Fruit fly (Drosophila melanogaster) whole organism, embryonic: ENCODE results near the gene CG44044.
A peak's percentile ranks its signal among the peaks of the same experiment; 100 is the strongest.

Experiments used
- Abd-B ChIP-seq: fragments of 200-800 bp; sonication (Bioruptor generic); optimal IDR thresholded peaks from 2 replicates; lab custom pipeline; 2018; ENCODE audit warnings: missing biosample characterization, mild to moderate bottlenecking, missing genetic modification characterization, moderate library complexity
- Adf1 ChIP-seq: fragments of 200-800 bp; sonication (Bioruptor generic); IDR thresholded peaks from 2 replicates; pipeline ENCODE4 v1.3.6; 2022; ENCODE audit warnings: missing biosample characterization, missing genetic modification characterization
- CG10274 ChIP-seq: fragments of 200-800 bp; sonication (Bioruptor generic); optimal IDR thresholded peaks from 3 replicates; lab custom pipeline; 2017; ENCODE audit warnings: missing biosample characterization, mild to moderate bottlenecking, missing genetic modification characterization
- CG10366 ChIP-seq: fragments of 200-800 bp; sonication (Bioruptor generic); IDR thresholded peaks from 2 replicates; pipeline ENCODE4 v1.3.6; 2022; ENCODE audit warnings: missing biosample characterization, missing genetic modification characterization
- CG10543 ChIP-seq: fragments of 200-800 bp; sonication (Bioruptor generic); optimal IDR thresholded peaks from 3 replicates; lab custom pipeline; 2017; ENCODE audit warnings: missing biosample characterization, mild to moderate bottlenecking, missing genetic modification characterization, moderate library complexity
- CG10654 ChIP-seq: fragments of 200-800 bp; sonication (Bioruptor generic); optimal IDR thresholded peaks from 2 replicates; lab custom pipeline; 2016; ENCODE audit warnings: missing biosample characterization, missing genetic modification characterization
- CG11093 ChIP-seq: fragments of 200-800 bp; sonication (Bioruptor generic); IDR thresholded peaks from 3 replicates; pipeline ENCODE4 v1.3.6; 2022; ENCODE audit warnings: missing biosample characterization, missing genetic modification characterization
- CG1233 ChIP-seq: fragments of 200-800 bp; sonication (Bioruptor generic); optimal IDR thresholded peaks from 4 replicates; lab custom pipeline; 2018; ENCODE audit warnings: missing biosample characterization, mild to moderate bottlenecking, missing genetic modification characterization
- CG17328 ChIP-seq: fragments of 200-800 bp; sonication (Bioruptor generic); IDR thresholded peaks from 2 replicates; pipeline ENCODE4 v1.3.6; 2022; ENCODE audit warnings: missing biosample characterization, missing genetic modification characterization
- CG17359 ChIP-seq: fragments of 200-800 bp; sonication (Bioruptor generic); optimal IDR thresholded peaks from 3 replicates; lab custom pipeline; 2018; ENCODE audit warnings: missing biosample characterization, mild to moderate bottlenecking, missing genetic modification characterization, moderate library complexity
- CG18599 ChIP-seq: fragments of 200-800 bp; sonication (Bioruptor generic); optimal IDR thresholded peaks from 3 replicates; lab custom pipeline; 2017; ENCODE audit warnings: missing biosample characterization, missing genetic modification characterization, mild to moderate bottlenecking, moderate library complexity, missing genetic modification reagents
- CG2889 ChIP-seq: fragments of 200-800 bp; sonication (Bioruptor generic); IDR thresholded peaks from 3 replicates; pipeline ENCODE4 v1.3.6; 2022; ENCODE audit warnings: missing biosample characterization, missing genetic modification characterization
- CG30403 ChIP-seq: fragments of 200-800 bp; sonication (Bioruptor generic); optimal IDR thresholded peaks from 3 replicates; lab custom pipeline; 2016; ENCODE audit warnings: missing biosample characterization, missing genetic modification characterization
- CG42726 ChIP-seq: fragments of 200-800 bp; sonication (Bioruptor generic); IDR thresholded peaks from 2 replicates; pipeline ENCODE4 v1.3.6; 2022; ENCODE audit warnings: missing biosample characterization, missing genetic modification characterization; ENCODE audit not compliant: partially characterized antibody
- CG4282 ChIP-seq: fragments of 200-800 bp; sonication (Bioruptor generic); optimal IDR thresholded peaks from 2 replicates; lab custom pipeline; 2016; ENCODE audit warnings: missing biosample characterization, missing genetic modification characterization
- CG4404 ChIP-seq: fragments of 200-800 bp; sonication (Bioruptor generic); IDR thresholded peaks from 2 replicates; pipeline ENCODE4 v1.3.6; 2022; ENCODE audit warnings: missing biosample characterization, missing genetic modification characterization
- CG4707 ChIP-seq: fragments of 200-800 bp; sonication (Bioruptor generic); optimal IDR thresholded peaks from 2 replicates; lab custom pipeline; 2018; ENCODE audit warnings: missing biosample characterization, mild to moderate bottlenecking, missing genetic modification characterization, moderate library complexity
- CG6254 ChIP-seq: fragments of 200-800 bp; sonication (Bioruptor generic); optimal IDR thresholded peaks from 3 replicates; lab custom pipeline; 2017; ENCODE audit warnings: mild to moderate bottlenecking, missing biosample characterization, missing genetic modification reagents, missing genetic modification characterization
- CG7556 ChIP-seq: fragments of 200-800 bp; sonication (Bioruptor generic); optimal IDR thresholded peaks from 2 replicates; lab custom pipeline; 2017; ENCODE audit warnings: missing biosample characterization, mild to moderate bottlenecking, missing genetic modification characterization
- CG8359 ChIP-seq: fragments of 200-800 bp; sonication (Bioruptor generic); optimal IDR thresholded peaks from 2 replicates; lab custom pipeline; 2017; ENCODE audit warnings: missing biosample characterization, mild to moderate bottlenecking, missing genetic modification characterization, borderline replicate concordance
- CG8478 ChIP-seq: fragments of >200 bp; optimal IDR thresholded peaks from 2 replicates; lab custom pipeline; 2018
- CG8765 ChIP-seq: fragments of 200-800 bp; sonication (Bioruptor generic); IDR thresholded peaks from 2 replicates; pipeline ENCODE4 v1.3.6; 2022; ENCODE audit warnings: missing biosample characterization, missing genetic modification characterization
- CG8924 ChIP-seq: fragments of 200-800 bp; optimal IDR thresholded peaks from 3 replicates; lab custom pipeline; 2019; ENCODE audit warnings: missing biosample characterization, mild to moderate bottlenecking, missing genetic modification characterization, moderate library complexity
- CG9932 ChIP-seq: fragments of 200-800 bp; sonication (Bioruptor generic); IDR thresholded peaks from 2 replicates; pipeline ENCODE4 v1.3.6; 2022; ENCODE audit warnings: missing biosample characterization, missing genetic modification characterization
- CTCF ChIP-seq: fragments of 200-800 bp; sonication (Bioruptor generic); optimal IDR thresholded peaks from 2 replicates; lab custom pipeline; 2017; ENCODE audit warnings: missing biosample characterization, mild to moderate bottlenecking, missing genetic modification characterization, moderate library complexity
- Dek ChIP-seq: fragments of 200-800 bp; sonication (Bioruptor generic); optimal IDR thresholded peaks from 3 replicates; lab custom pipeline; 2019; ENCODE audit warnings: missing biosample characterization, mild to moderate bottlenecking, missing genetic modification characterization, moderate library complexity
- Dip3 ChIP-seq: fragments of 200-800 bp; sonication (Bioruptor generic); optimal IDR thresholded peaks from 3 replicates; lab custom pipeline; 2016; ENCODE audit warnings: missing biosample characterization, missing genetic modification characterization
- Dp ChIP-seq: fragments of 200-800 bp; sonication (Bioruptor generic); optimal IDR thresholded peaks from 2 replicates; lab custom pipeline; 2018; ENCODE audit warnings: missing biosample characterization, mild to moderate bottlenecking, missing genetic modification characterization, moderate library complexity
- Drgx ChIP-seq: fragments of 200-800 bp; sonication (Bioruptor generic); IDR thresholded peaks from 2 replicates; pipeline ENCODE4 v1.3.6; 2022; ENCODE audit warnings: missing biosample characterization, missing genetic modification characterization
- Ets97D ChIP-seq: fragments of 200-800 bp; sonication (Bioruptor generic); optimal IDR thresholded peaks from 3 replicates; lab custom pipeline; 2016; ENCODE audit warnings: missing biosample characterization, missing genetic modification characterization
- Nf-YA ChIP-seq: fragments of 200-800 bp; sonication (Bioruptor generic); IDR thresholded peaks from 2 replicates; pipeline ENCODE4 v1.3.6; 2022; ENCODE audit warnings: missing biosample characterization, missing genetic modification characterization
- Pdp1 ChIP-seq, 2 experiments: fragments of 200-800 bp; sonication (Bioruptor generic); optimal IDR thresholded peaks; 3 replicates each; lab custom pipeline; 2016; ENCODE audit warnings: missing biosample characterization in 2 of 2, missing genetic modification characterization in 2 of 2, mild to moderate bottlenecking in 1 of 2, moderate library complexity in 1 of 2
- Rx ChIP-seq: fragments of 200-800 bp; sonication (Bioruptor generic); IDR thresholded peaks from 2 replicates; pipeline ENCODE4 v1.3.6; 2022; ENCODE audit warnings: missing biosample characterization, missing genetic modification characterization
- Scr ChIP-seq: fragments of 200-800 bp; sonication (Bioruptor generic); IDR thresholded peaks from 2 replicates; pipeline ENCODE4 v1.3.6; 2022; ENCODE audit warnings: missing biosample characterization, missing genetic modification characterization; ENCODE audit not compliant: partially characterized antibody
- Taf1 ChIP-seq: fragments of 200-800 bp; sonication (Bioruptor generic); IDR thresholded peaks from 2 replicates; pipeline ENCODE4 v1.3.6; 2022; ENCODE audit warnings: missing biosample characterization, missing genetic modification characterization
- Xbp1 ChIP-seq: fragments of 200-800 bp; sonication (Bioruptor generic); optimal IDR thresholded peaks from 3 replicates; lab custom pipeline; 2016; ENCODE audit warnings: missing biosample characterization, mild to moderate bottlenecking, missing genetic modification characterization
- ab ChIP-seq: fragments of 200-800 bp; sonication (Bioruptor generic); optimal IDR thresholded peaks from 2 replicates; lab custom pipeline; 2016; ENCODE audit warnings: missing biosample characterization, missing genetic modification characterization
- cato ChIP-seq: fragments of 200-800 bp; sonication (Bioruptor generic); optimal IDR thresholded peaks from 2 replicates; lab custom pipeline; 2016; ENCODE audit warnings: missing biosample characterization, missing genetic modification characterization, borderline replicate concordance
- gcm ChIP-seq: fragments of 200-800 bp; sonication (Bioruptor generic); optimal IDR thresholded peaks from 2 replicates; lab custom pipeline; 2019; ENCODE audit warnings: missing biosample characterization, mild to moderate bottlenecking, missing genetic modification characterization, moderate library complexity
- gfzf ChIP-seq: fragments of 200-800 bp; sonication (Bioruptor generic); optimal IDR thresholded peaks from 2 replicates; lab custom pipeline; 2016; ENCODE audit warnings: missing biosample characterization, mild to moderate bottlenecking, missing genetic modification characterization, moderate library complexity
- hbn ChIP-seq: fragments of 200-800 bp; sonication (Bioruptor generic); IDR thresholded peaks from 2 replicates; pipeline ENCODE4 v1.3.6; 2022; ENCODE audit warnings: missing biosample characterization, missing genetic modification characterization; ENCODE audit not compliant: partially characterized antibody
- jigr1 ChIP-seq: fragments of 200-800 bp; sonication (Bioruptor generic); IDR thresholded peaks from 3 replicates; pipeline ENCODE4 v1.3.6; 2022; ENCODE audit warnings: missing biosample characterization, missing genetic modification characterization
- knrl ChIP-seq: fragments of 200-800 bp; sonication (Bioruptor generic); IDR thresholded peaks from 3 replicates; pipeline ENCODE4 v1.3.6; 2022; ENCODE audit warnings: missing biosample characterization, missing genetic modification characterization; ENCODE audit not compliant: partially characterized antibody
- mam ChIP-seq: fragments of 200-800 bp; sonication (Bioruptor generic); optimal IDR thresholded peaks from 3 replicates; lab custom pipeline; 2016; ENCODE audit warnings: missing biosample characterization, missing genetic modification characterization
- pan ChIP-seq, 4 experiments: fragments of >200 bp in 3 of 4; fragments of 200-800 bp in 1 of 4; sonication (Bioruptor generic) in 1 of 4; optimal IDR thresholded peaks in 3 of 4; IDR thresholded peaks in 1 of 4; 2 replicates each; pipeline versions ENCODE4 v1.3.6 to Lab custom; 2017 to 2022; ENCODE audit warnings: missing biosample characterization in 2 of 4, missing genetic modification characterization in 2 of 4, mixed read lengths in 1 of 4
- pita ChIP-seq: fragments of 200-800 bp; sonication (Bioruptor generic); optimal IDR thresholded peaks from 2 replicates; lab custom pipeline; 2017; ENCODE audit warnings: missing biosample characterization, mild to moderate bottlenecking, missing genetic modification characterization
- schlank ChIP-seq: fragments of 200-800 bp; sonication (Bioruptor generic); optimal IDR thresholded peaks from 2 replicates; lab custom pipeline; 2018; ENCODE audit warnings: missing biosample characterization, mild to moderate bottlenecking, missing genetic modification characterization
- sisA ChIP-seq: fragments of 200-800 bp; sonication (Bioruptor generic); IDR thresholded peaks from 2 replicates; pipeline ENCODE4 v1.3.6; 2022; ENCODE audit warnings: missing biosample characterization, missing genetic modification characterization
- ssp ChIP-seq: fragments of 200-800 bp; sonication (Bioruptor generic); IDR thresholded peaks from 2 replicates; pipeline ENCODE4 v1.3.6; 2022; ENCODE audit warnings: missing biosample characterization, missing genetic modification characterization
- usp ChIP-seq: fragments of >200 bp; optimal IDR thresholded peaks from 2 replicates; lab custom pipeline; 2017; ENCODE audit warnings: missing biosample characterization, missing genetic modification characterization

The CG44044 gene

DNA sequence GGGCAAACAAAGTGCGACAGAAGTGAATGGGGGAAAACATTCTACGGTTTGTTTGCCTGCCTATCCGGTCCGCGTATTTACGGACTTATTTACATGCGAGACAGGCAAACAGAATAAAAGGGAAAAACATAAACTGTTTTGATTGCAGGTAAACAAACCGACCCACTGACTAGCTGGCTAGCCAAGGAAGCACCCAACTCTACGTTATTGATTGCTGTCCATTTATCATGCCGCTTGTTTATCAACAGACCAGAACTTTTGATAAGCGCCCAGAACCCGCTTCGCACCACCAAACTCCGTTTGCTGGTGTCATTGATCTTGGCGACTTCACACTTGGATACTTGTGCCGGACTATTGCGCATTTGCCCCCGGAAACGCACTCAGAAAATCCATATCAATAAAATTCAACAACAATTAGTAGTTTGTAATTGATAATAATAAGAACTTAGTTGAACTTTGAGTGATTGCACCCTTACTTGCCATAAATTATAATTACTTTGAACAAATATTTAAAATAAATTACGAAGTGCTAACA lies 10.2 kb downstream of the CG44044 start (continued):
- peak; percentile 43 for TF ChIP-seq CG18599
- TF ChIP-seq hbn (GFP tag; lab: Robert Waterston, UW), result no peak
- 0 out of 3 replicates have a peak, but pooled peaks have one; percentile 35 for TF ChIP-seq CG2889 (GFP tag; lab: Robert Waterston, UW)
- TF ChIP-seq CTCF (GFP tag; lab: Kevin White, UChicago), result no peak
- TF ChIP-seq CG10274 (GFP tag; lab: Kevin White, UChicago), result peak; percentile 42
- no peak for TF ChIP-seq Adf1 (GFP tag; lab: Robert Waterston, UW)
- TF ChIP-seq CG8478, result no peak
- no peak for TF ChIP-seq sisA
- TF ChIP-seq usp (GFP tag; lab: Kevin White, UChicago), result no peak
- no peak for TF ChIP-seq Abd-B (GFP tag; lab: Kevin White, UChicago)
- no peak for TF ChIP-seq Dek (tag; lab: Kevin White, UChicago)
- no peak for TF ChIP-seq Rx (GFP tag; lab: Robert Waterston, UW)
- no peak for TF ChIP-seq Dp
- no peak for TF ChIP-seq ssp (GFP tag; lab: Robert Waterston, UW)
- peak; percentile 31 for TF ChIP-seq CG8924 (tag; lab: Kevin White, UChicago)
- TF ChIP-seq Ets97D (GFP tag; lab: Kevin White, UChicago), result no peak
- TF ChIP-seq gfzf (GFP tag; lab: Kevin White, UChicago), result no peak
- no peak for TF ChIP-seq CG42726 (GFP tag; lab: Robert Waterston, UW)
- TF ChIP-seq schlank (tag; lab: Kevin White, UChicago), result peak; percentile 67
- peak; percentile 34; the same call in 1 of the 2 replicates for TF ChIP-seq CG17328
- TF ChIP-seq Xbp1, result no peak
- TF ChIP-seq cato (GFP tag; lab: Kevin White, UChicago), result peak; percentile 62
- TF ChIP-seq CG6254, result peak; percentile 66
- TF ChIP-seq mam (GFP tag; lab: Kevin White, UChicago), result peak; percentile 31
- TF ChIP-seq CG4707 (GFP tag; lab: Kevin White, UChicago), result peak; percentile 74
- TF ChIP-seq jigr1, result no peak
- TF ChIP-seq CG10543 (GFP tag; lab: Kevin White, UChicago), result peak; percentile 70
- TF ChIP-seq CG8359 (GFP tag; lab: Kevin White, UChicago), result peak; percentile 54
- TF ChIP-seq CG30403 (GFP tag; lab: Kevin White, UChicago), result no peak
- 0 out of 2 replicates have a peak, but pooled peaks have one; percentile 35 for TF ChIP-seq CG9932 (GFP tag; lab: Robert Waterston, UW)
- peak; percentile 20 to 57 for TF ChIP-seq Pdp1 (GFP tag; optimal IDR thresholded peaks at IDR 0.05; lab: Kevin White, UChicago)
- TF ChIP-seq knrl (GFP tag; lab: Robert Waterston, UW), result no peak
- TF ChIP-seq pita (GFP tag; lab: Kevin White, UChicago), result no peak
- peak; percentile 33 for TF ChIP-seq CG17359
- TF ChIP-seq Nf-YA (GFP tag; lab: Robert Waterston, UW), result 0 out of 2 replicates have a peak, but pooled peaks have one; percentile 26
- TF ChIP-seq Dip3 (GFP tag; lab: Kevin White, UChicago), result no peak
- TF ChIP-seq pan (optimal IDR thresholded peaks at IDR 0.05; lab: Kevin White, UChicago), result no peak
- TF ChIP-seq pan (GFP tag; optimal IDR thresholded peaks at IDR 0.05 in 1 of 2, IDR thresholded peaks at IDR 0.05 in 1 of 2), result peak in 1 of 2 experiments; percentile 38
- TF ChIP-seq ab, result no peak
- no peak for TF ChIP-seq CG8765 (GFP tag; lab: Robert Waterston, UW)
- peak; percentile 73 for TF ChIP-seq CG1233 (GFP tag; lab: Kevin White, UChicago)
- peak; percentile 41 for TF ChIP-seq gcm (GFP tag; lab: Kevin White, UChicago)
- no peak for TF ChIP-seq Drgx (GFP tag; lab: Robert Waterston, UW)
- TF ChIP-seq Taf1 (GFP tag; lab: Robert Waterston, UW), result no peak
- peak; percentile 64 for TF ChIP-seq CG7556 (GFP tag; lab: Kevin White, UChicago)
- TF ChIP-seq CG10654 (GFP tag; lab: Kevin White, UChicago), result peak; percentile 3
- TF ChIP-seq CG10366 (GFP tag; lab: Robert Waterston, UW), result peak; percentile 43
- no peak for TF ChIP-seq CG4404 (GFP tag; lab: Robert Waterston, UW)
- TF ChIP-seq CG4282, result no peak
- TF ChIP-seq CG11093 (GFP tag; lab: Robert Waterston, UW), result no peak
- no peak for TF ChIP-seq Scr (GFP tag; lab: Robert Waterston, UW)
